Fruit fly (Drosophila melanogaster) whole organism, embryonic: ENCODE data around the gene CG16775.

Experiments used
- Abd-B ChIP-seq: fragments of 200-800 bp; sonication (Bioruptor generic); optimal IDR thresholded peaks from 2 replicates; lab custom pipeline; 2018; ENCODE audit warnings: missing biosample characterization, mild to moderate bottlenecking, missing genetic modification characterization, moderate library complexity
- Atf6 ChIP-seq: fragments of 200-800 bp; sonication (Bioruptor generic); IDR thresholded peaks from 2 replicates; pipeline ENCODE4 v1.3.6; 2022; ENCODE audit warnings: missing biosample characterization, missing genetic modification characterization
- Blimp-1 ChIP-seq: fragments of 200-800 bp; sonication (Bioruptor generic); optimal IDR thresholded peaks from 3 replicates; lab custom pipeline; 2018; ENCODE audit warnings: missing biosample characterization, missing genetic modification characterization, mild to moderate bottlenecking, moderate library complexity, missing genetic modification reagents
- CG10543 ChIP-seq: fragments of 200-800 bp; sonication (Bioruptor generic); optimal IDR thresholded peaks from 3 replicates; lab custom pipeline; 2017; ENCODE audit warnings: missing biosample characterization, mild to moderate bottlenecking, missing genetic modification characterization, moderate library complexity
- CG10565 ChIP-seq: fragments of 200-800 bp; sonication (Bioruptor generic); optimal IDR thresholded peaks from 3 replicates; lab custom pipeline; 2016; ENCODE audit warnings: missing biosample characterization, mild to moderate bottlenecking, missing genetic modification characterization
- CG11456 ChIP-seq: fragments of 200-800 bp; sonication (Bioruptor generic); IDR thresholded peaks from 3 replicates; pipeline ENCODE4 v1.3.6; 2022; ENCODE audit warnings: missing biosample characterization, missing genetic modification characterization
- CG11696 ChIP-seq: fragments of 200-800 bp; sonication (Bioruptor generic); IDR thresholded peaks from 2 replicates; pipeline ENCODE4 v1.3.6; 2022; ENCODE audit warnings: missing biosample characterization, missing genetic modification characterization
- CG12659 ChIP-seq: fragments of 200-800 bp; sonication (Bioruptor generic); optimal IDR thresholded peaks from 3 replicates; lab custom pipeline; 2017; ENCODE audit warnings: mild to moderate bottlenecking, missing biosample characterization, missing genetic modification reagents, missing genetic modification characterization
- CG13287 ChIP-seq: fragments of 200-800 bp; sonication (Bioruptor generic); IDR thresholded peaks from 2 replicates; pipeline ENCODE4 v1.3.6; 2022; ENCODE audit warnings: missing biosample characterization, missing genetic modification characterization; ENCODE audit not compliant: partially characterized antibody
- CG16813 ChIP-seq: fragments of 200-800 bp; sonication (Bioruptor generic); IDR thresholded peaks from 3 replicates; pipeline ENCODE4 v1.3.6; 2022; ENCODE audit warnings: missing biosample characterization, missing genetic modification characterization; ENCODE audit not compliant: partially characterized antibody
- CG18011 ChIP-seq: fragments of 200-800 bp; sonication (Bioruptor generic); optimal IDR thresholded peaks from 2 replicates; lab custom pipeline; 2017; ENCODE audit warnings: missing biosample characterization, missing genetic modification characterization, mild to moderate bottlenecking, moderate library complexity, missing genotype
- CG18619 ChIP-seq: fragments of 200-800 bp; sonication (Bioruptor generic); optimal IDR thresholded peaks from 3 replicates; lab custom pipeline; 2017; ENCODE audit warnings: missing biosample characterization, mild to moderate bottlenecking, missing genetic modification characterization
- CG2120 ChIP-seq: fragments of 200-800 bp; sonication (Bioruptor generic); optimal IDR thresholded peaks from 3 replicates; lab custom pipeline; 2016; ENCODE audit warnings: missing biosample characterization, missing genetic modification characterization
- CG2678 ChIP-seq: fragments of 200-800 bp; sonication (Bioruptor generic); optimal IDR thresholded peaks from 3 replicates; lab custom pipeline; 2019; ENCODE audit warnings: missing biosample characterization, mild to moderate bottlenecking, missing genetic modification characterization, moderate library complexity
- CG30431 ChIP-seq: fragments of 200-800 bp; sonication (Bioruptor generic); optimal IDR thresholded peaks from 2 replicates; lab custom pipeline; 2017; ENCODE audit warnings: missing biosample characterization, missing genetic modification characterization
- CG31224 ChIP-seq: fragments of 200-800 bp; sonication (Bioruptor generic); IDR thresholded peaks from 2 replicates; pipeline ENCODE4 v1.3.6; 2022; ENCODE audit warnings: missing biosample characterization, missing genetic modification characterization
- CG3726 ChIP-seq: fragments of 200-800 bp; sonication (Bioruptor generic); IDR thresholded peaks from 3 replicates; pipeline ENCODE4, ENCODE4 v1.3.6; 2022; ENCODE audit warnings: missing biosample characterization, missing genetic modification characterization
- CG4707 ChIP-seq: fragments of 200-800 bp; sonication (Bioruptor generic); optimal IDR thresholded peaks from 2 replicates; lab custom pipeline; 2018; ENCODE audit warnings: missing biosample characterization, mild to moderate bottlenecking, missing genetic modification characterization, moderate library complexity
- CG4820 ChIP-seq: fragments of 200-800 bp; sonication (Bioruptor generic); optimal IDR thresholded peaks from 3 replicates; lab custom pipeline; 2016; ENCODE audit warnings: missing biosample characterization, missing genetic modification characterization
- CG4854 ChIP-seq: fragments of 200-800 bp; sonication (Bioruptor generic); optimal IDR thresholded peaks from 2 replicates; lab custom pipeline; 2016; ENCODE audit warnings: missing biosample characterization, missing genetic modification characterization, inconsistent platforms
- CG7928 ChIP-seq: fragments of 200-800 bp; sonication (Bioruptor generic); optimal IDR thresholded peaks from 2 replicates; lab custom pipeline; 2017; ENCODE audit warnings: missing biosample characterization, mild to moderate bottlenecking, missing genetic modification characterization
- CTCF ChIP-seq: fragments of 200-800 bp; sonication (Bioruptor generic); optimal IDR thresholded peaks from 2 replicates; lab custom pipeline; 2017; ENCODE audit warnings: missing biosample characterization, mild to moderate bottlenecking, missing genetic modification characterization, moderate library complexity
- Dad ChIP-seq: fragments of 200-800 bp; sonication (Bioruptor generic); optimal IDR thresholded peaks from 3 replicates; lab custom pipeline; 2016; ENCODE audit warnings: missing biosample characterization, missing genetic modification characterization
- Gug ChIP-seq: fragments of 200-800 bp; sonication (Bioruptor generic); IDR thresholded peaks from 4 replicates; pipeline ENCODE4 v1.3.6; 2022; ENCODE audit warnings: missing biosample characterization, missing genetic modification characterization
- Lim3 ChIP-seq: fragments of 200-800 bp; sonication (Bioruptor generic); IDR thresholded peaks from 2 replicates; pipeline ENCODE4 v1.3.6; 2022; ENCODE audit warnings: missing biosample characterization, missing genetic modification characterization
- Neu2 ChIP-seq: fragments of 200-800 bp; sonication (Bioruptor generic); optimal IDR thresholded peaks from 3 replicates; lab custom pipeline; 2016; ENCODE audit warnings: missing biosample characterization, missing genetic modification characterization, borderline replicate concordance
- Ssrp ChIP-seq: fragments of 200-800 bp; sonication (Bioruptor generic); optimal IDR thresholded peaks from 2 replicates; lab custom pipeline; 2018; ENCODE audit warnings: missing biosample characterization, mild to moderate bottlenecking, missing genetic modification characterization, moderate library complexity
- Xbp1 ChIP-seq: fragments of 200-800 bp; sonication (Bioruptor generic); optimal IDR thresholded peaks from 3 replicates; lab custom pipeline; 2016; ENCODE audit warnings: missing biosample characterization, mild to moderate bottlenecking, missing genetic modification characterization
- cg ChIP-seq: fragments of 200-800 bp; sonication (Bioruptor generic); optimal IDR thresholded peaks from 3 replicates; lab custom pipeline; 2019; ENCODE audit warnings: missing biosample characterization, mild to moderate bottlenecking, missing genetic modification characterization, moderate library complexity
- dm ChIP-seq: fragments of 200-800 bp; sonication (Bioruptor generic); optimal IDR thresholded peaks from 3 replicates; lab custom pipeline; 2016; ENCODE audit warnings: missing biosample characterization, missing genetic modification characterization
- emc ChIP-seq: fragments of 200-800 bp; sonication (Bioruptor generic); optimal IDR thresholded peaks from 2 replicates; lab custom pipeline; 2016; ENCODE audit warnings: missing biosample characterization, missing genetic modification characterization
- eve ChIP-seq, 2 experiments: fragments of >200 bp; optimal IDR thresholded peaks; 2 replicates each; lab custom pipeline; 2017; ENCODE audit warnings: missing biosample characterization in 2 of 2, missing genetic modification characterization in 2 of 2
- exex ChIP-seq: fragments of 200-800 bp; sonication (Bioruptor generic); optimal IDR thresholded peaks from 4 replicates; lab custom pipeline; 2018; ENCODE audit warnings: missing biosample characterization, mild to moderate bottlenecking, missing genetic modification characterization, moderate library complexity
- ftz-f1 ChIP-seq: fragments of 200-800 bp; sonication (Bioruptor generic); optimal IDR thresholded peaks from 2 replicates; lab custom pipeline; 2016; ENCODE audit warnings: missing biosample characterization, missing genetic modification characterization
- hb ChIP-seq: fragments of 200-800 bp; sonication (Bioruptor generic); IDR thresholded peaks from 3 replicates; pipeline ENCODE4 v1.3.6; 2022; ENCODE audit warnings: missing biosample characterization, missing genetic modification characterization; ENCODE audit not compliant: partially characterized antibody
- mam ChIP-seq: fragments of 200-800 bp; sonication (Bioruptor generic); optimal IDR thresholded peaks from 3 replicates; lab custom pipeline; 2016; ENCODE audit warnings: missing biosample characterization, missing genetic modification characterization
- pho ChIP-seq: fragments of 200-800 bp; sonication (Bioruptor generic); optimal IDR thresholded peaks from 2 replicates; lab custom pipeline; 2016; ENCODE audit warnings: missing biosample characterization, missing genetic modification characterization
- prd ChIP-seq, 3 experiments: fragments of >200 bp in 2 of 3; fragments of 200-800 bp in 1 of 3; sonication (Bioruptor generic) in 1 of 3; optimal IDR thresholded peaks in 2 of 3; IDR thresholded peaks in 1 of 3; 2 replicates in 2 of 3; 3 replicates in 1 of 3; pipeline versions ENCODE4 v1.3.6 to Lab custom; 2017 to 2022; ENCODE audit warnings: missing biosample characterization in 1 of 3, missing genetic modification characterization in 1 of 3
- pum ChIP-seq: fragments of 200-800 bp; sonication (Bioruptor generic); optimal IDR thresholded peaks from 2 replicates; lab custom pipeline; 2016; ENCODE audit warnings: missing biosample characterization, missing genetic modification characterization
- sc ChIP-seq, 3 experiments: fragments of >200 bp in 2 of 3; fragments of 200-800 bp in 1 of 3; sonication (Bioruptor generic) in 1 of 3; optimal IDR thresholded peaks; 2 replicates in 2 of 3; 3 replicates in 1 of 3; lab custom pipeline; 2017; ENCODE audit warnings: mild to moderate bottlenecking in 1 of 3, missing biosample characterization in 1 of 3, missing genetic modification characterization in 1 of 3, missing genetic modification reagents in 1 of 3
- sd ChIP-seq: fragments of 200-800 bp; sonication (Bioruptor generic); optimal IDR thresholded peaks from 3 replicates; lab custom pipeline; 2018; ENCODE audit warnings: missing biosample characterization, mild to moderate bottlenecking, missing genetic modification characterization, moderate library complexity
- sima ChIP-seq: fragments of 200-800 bp; sonication (Bioruptor generic); optimal IDR thresholded peaks from 2 replicates; lab custom pipeline; 2016; ENCODE audit warnings: missing biosample characterization, missing genetic modification characterization
- tll ChIP-seq, 2 experiments: fragments of 200-800 bp in 1 of 2; fragments of >200 bp in 1 of 2; sonication (Bioruptor generic) in 1 of 2; optimal IDR thresholded peaks; 2 replicates each; lab custom pipeline; 2017 to 2019; ENCODE audit warnings: missing biosample characterization in 2 of 2, missing genetic modification characterization in 2 of 2, mild to moderate bottlenecking in 1 of 2, moderate library complexity in 1 of 2
- tna ChIP-seq: fragments of 200-800 bp; sonication (Bioruptor generic); IDR thresholded peaks from 2 replicates; pipeline ENCODE4 v1.3.6; 2022; ENCODE audit warnings: missing biosample characterization, missing genetic modification characterization; ENCODE audit not compliant: partially characterized antibody
- tx ChIP-seq: fragments of 200-800 bp; sonication (Bioruptor generic); optimal IDR thresholded peaks from 2 replicates; lab custom pipeline; 2016; ENCODE audit warnings: missing biosample characterization, missing genetic modification characterization
- yki ChIP-seq: fragments of >200 bp; optimal IDR thresholded peaks from 3 replicates; lab custom pipeline; 2018
- zen2 ChIP-seq: fragments of 200-800 bp; sonication (Bioruptor generic); IDR thresholded peaks from 3 replicates; pipeline ENCODE4 v1.3.6; 2022; ENCODE audit warnings: missing biosample characterization, missing genetic modification characterization; ENCODE audit not compliant: partially characterized antibody

Gene CG16775

DNA sequence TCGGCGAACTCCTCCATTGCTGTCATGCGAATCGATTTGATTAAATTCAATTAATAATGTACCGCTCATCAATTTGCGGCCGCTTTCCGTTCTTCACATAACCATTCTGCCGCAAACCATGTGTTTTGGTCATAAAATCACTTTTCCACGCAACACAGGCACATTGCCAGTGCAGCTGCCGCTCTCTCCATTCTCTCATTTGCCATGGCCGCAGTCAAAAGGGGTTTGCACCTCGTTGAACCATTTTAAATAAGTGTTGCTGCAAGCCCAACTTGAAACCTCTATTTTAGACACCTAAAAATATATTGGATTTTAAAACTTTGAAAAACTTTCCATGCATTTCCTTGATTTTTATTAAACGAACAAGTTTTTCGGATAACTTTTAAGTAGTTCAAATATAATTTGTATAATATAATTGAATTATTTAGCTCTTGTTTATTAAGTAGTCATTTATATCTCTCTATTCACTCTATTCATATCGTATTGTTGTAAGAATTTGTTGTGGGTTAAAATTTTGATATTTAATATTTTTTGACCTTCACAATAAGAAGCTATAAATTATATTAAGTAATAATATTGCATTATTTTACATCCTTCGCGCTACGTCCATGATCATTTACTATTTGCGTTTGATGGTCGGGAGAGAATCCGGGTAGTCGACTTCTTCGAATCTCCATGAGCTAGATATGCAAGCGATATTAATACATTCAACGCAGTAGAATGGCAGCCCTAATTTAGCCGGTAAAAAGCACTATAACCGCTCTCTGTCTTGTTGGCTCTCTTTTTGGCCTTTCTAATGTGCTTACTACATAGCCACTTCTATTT lies 29.6 kb downstream of the CG16775 start, which contains the start of gene CG5535 (continued):
- TF ChIP-seq tx (GFP tag; lab: Kevin White, UChicago) (no peak), dm (GFP tag; lab: Kevin White, UChicago) (peak; percentile 38), eve (GFP tag; optimal IDR thresholded peaks at IDR 0.05; lab: Kevin White, UChicago) (no peak), CG2120 (GFP tag; lab: Kevin White, UChicago) (peak; percentile 74), yki (no peak), sd (peak; percentile 28), CG3726 (GFP tag; lab: Robert Waterston, UW) (no peak; the same call in 2 of the 3 replicates), CG11456 (GFP tag; lab: Robert Waterston, UW) (peak; percentile 77), CG30431 (peak; percentile 56), Xbp1 (GFP tag; lab: Kevin White, UChicago) (peak; percentile 74), CG31224 (GFP tag; lab: Robert Waterston, UW) (peak; percentile 48; the same call in 1 of the 2 replicates), CG16813 (GFP tag; lab: Robert Waterston, UW) (no peak), mam (GFP tag; lab: Kevin White, UChicago) (peak; percentile 57), CG4820 (peak; percentile 42), emc (no peak), zen2 (GFP tag; lab: Robert Waterston, UW) (no peak), Ssrp (tag; lab: Kevin White, UChicago) (peak; percentile 87), ftz-f1 (GFP tag; lab: Kevin White, UChicago) (no peak), Atf6 (GFP tag; lab: Robert Waterston, UW) (no peak; the same call in 1 of the 2 replicates), CG2678 (tag; lab: Kevin White, UChicago) (peak; percentile 94), CG13287 (GFP tag; lab: Robert Waterston, UW) (peak; percentile 10; the same call in 1 of the 2 replicates), Neu2 (no peak), pum (GFP tag; lab: Kevin White, UChicago) (peak; percentile 12), CG12659 (peak; percentile 93), Abd-B (GFP tag; lab: Kevin White, UChicago) (peak; percentile 75), CG18011 (GFP tag; lab: Kevin White, UChicago) (peak; percentile 61), hb (GFP tag; lab: Robert Waterston, UW) (no peak), sima (GFP tag; lab: Kevin White, UChicago) (no peak), pho (peak; percentile 7), CG4707 (GFP tag; lab: Kevin White, UChicago) (peak; percentile 26), prd (optimal IDR thresholded peaks at IDR 0.05; lab: Kevin White, UChicago) (no peak), prd (GFP tag; IDR thresholded peaks at IDR 0.05; lab: Robert Waterston, UW) (peak; percentile 62), CG10543 (GFP tag; lab: Kevin White, UChicago) (peak; percentile 60), Dad (GFP tag; lab: Kevin White, UChicago) (no peak), exex (tag; lab: Kevin White, UChicago) (peak; percentile 24), sc (optimal IDR thresholded peaks at IDR 0.05; lab: Kevin White, UChicago) (no peak), sc (GFP tag; optimal IDR thresholded peaks at IDR 0.05; lab: Kevin White, UChicago) (peak; percentile 84), tna (GFP tag; lab: Robert Waterston, UW) (no peak), Gug (peak; percentile 82), CG10565 (no peak), CTCF (GFP tag; lab: Kevin White, UChicago) (peak; percentile 7), CG7928 (GFP tag; lab: Kevin White, UChicago) (no peak), CG11696 (GFP tag; lab: Robert Waterston, UW) (0 out of 2 replicates have a peak, but pooled peaks have one; percentile 14), CG18619 (peak; percentile 90), CG4854 (GFP tag; lab: Kevin White, UChicago) (no peak), cg (GFP tag; lab: Kevin White, UChicago) (peak; percentile 4), tll (GFP tag; optimal IDR thresholded peaks at IDR 0.05; lab: Kevin White, UChicago) (peak in 1 of 2 experiments; percentile 6), Blimp-1 (GFP tag; lab: Kevin White, UChicago) (peak; percentile 63), Lim3 (GFP tag; lab: Robert Waterston, UW) (no peak)
